Fruit fly (Drosophila melanogaster): ENCODE measurements around the gene MED1.

MED1 gene

dm6 chr3L:21604265-21604664 lies 30.0 kb downstream of the MED1 start (continued):
- TF ChIP-seq CkIIα-i1 (GFP tag; IDR thresholded peaks at IDR 0.05) (no peak), CG16779 (GFP tag; IDR thresholded peaks at IDR 0.05) (0 out of 2 replicates have a peak, but pooled peaks have one; percentile 60), ken (GFP tag; IDR thresholded peaks at IDR 0.05) (peak; percentile 66; the same call in 2 of the 3 replicates), CG8765 (GFP tag; IDR thresholded peaks at IDR 0.05) (peak; percentile 45; the same call in 1 of the 2 replicates), Dip2 (GFP tag; IDR thresholded peaks at IDR 0.05) (peak; percentile 99), CG1792 (GFP tag; optimal IDR thresholded peaks at IDR 0.05) (peak; percentile 44), CG17328 (GFP tag; IDR thresholded peaks at IDR 0.05) (peak; percentile 61; the same call in 1 of the 2 replicates), CG5180 (GFP tag; optimal IDR thresholded peaks at IDR 0.05) (no peak), sob (GFP tag; IDR thresholded peaks at IDR 0.05) (peak; percentile 73), danr (GFP tag; IDR thresholded peaks at IDR 0.05) (peak; percentile 15; the same call in 1 of the 2 replicates), Fer1 (GFP tag; optimal IDR thresholded peaks at IDR 0.05) (no peak), Optix (GFP tag; IDR thresholded peaks at IDR 0.05) (no peak), dmrt99B (tag; optimal IDR thresholded peaks at IDR 0.05) (no peak), mam (GFP tag; optimal IDR thresholded peaks at IDR 0.05) (peak; percentile 63), CG13424 (tag; optimal IDR thresholded peaks at IDR 0.05) (no peak), Hmr (GFP tag; optimal IDR thresholded peaks at IDR 0.05) (peak; percentile 52), CG11247 (GFP tag; IDR thresholded peaks at IDR 0.05) (peak; percentile 72), Opbp (GFP tag; IDR thresholded peaks at IDR 0.05; ENCODE audit: partially characterized antibody) (peak; percentile 57; the same call in 1 of the 3 replicates), Bgb (GFP tag; IDR thresholded peaks at IDR 0.05; ENCODE audit: partially characterized antibody) (peak; percentile 82), CG11456 (GFP tag; IDR thresholded peaks at IDR 0.05) (peak; percentile 93), E2f2 (GFP tag; IDR thresholded peaks at IDR 0.05) (peak; percentile 72), CG2202 (tag; optimal IDR thresholded peaks at IDR 0.05) (no peak), CG10565 (GFP tag; optimal IDR thresholded peaks at IDR 0.05) (no peak), MTF-1 (GFP tag; optimal IDR thresholded peaks at IDR 0.05; ENCODE audit: borderline replicate concordance) (peak; percentile 7), CG2120 (GFP tag; optimal IDR thresholded peaks at IDR 0.05) (peak; percentile 64), ERR (GFP tag; optimal IDR thresholded peaks at IDR 0.05) (peak; percentile 32), sna (GFP tag; IDR thresholded peaks at IDR 0.05; ENCODE audit: partially characterized antibody) (no peak), Sry-δ (GFP tag; optimal IDR thresholded peaks at IDR 0.05) (peak; percentile 44), disco-r (GFP tag; optimal IDR thresholded peaks at IDR 0.05) (peak; percentile 28), CG17385 (GFP tag; optimal IDR thresholded peaks at IDR 0.05) (peak; percentile 23), CG18599 (GFP tag; optimal IDR thresholded peaks at IDR 0.05) (no peak), CG4854 (GFP tag; optimal IDR thresholded peaks at IDR 0.05) (peak; percentile 16), onecut (GFP tag; IDR thresholded peaks at IDR 0.05) (peak; percentile 46; the same call in 1 of the 2 replicates), dimm (GFP tag; IDR thresholded peaks at IDR 0.05) (no peak), kah (GFP tag; optimal IDR thresholded peaks at IDR 0.05) (no peak), cato (GFP tag; optimal IDR thresholded peaks at IDR 0.05; ENCODE audit: borderline replicate concordance) (no peak), lbe (GFP tag; optimal IDR thresholded peaks at IDR 0.05) (no peak), CG12769 (tag; optimal IDR thresholded peaks at IDR 0.05) (no peak), fd3F (GFP tag; optimal IDR thresholded peaks at IDR 0.05) (peak; percentile 18), CG10147 (GFP tag; optimal IDR thresholded peaks at IDR 0.05) (no peak), caup (GFP tag; optimal IDR thresholded peaks at IDR 0.05; ENCODE audit: severe bottlenecking) (peak; percentile 47), CG14441 (GFP tag; IDR thresholded peaks at IDR 0.05) (peak; percentile 57), bcd (GFP tag; optimal IDR thresholded peaks at IDR 0.05) (peak; percentile 48), CG30403 (GFP tag; optimal IDR thresholded peaks at IDR 0.05) (peak; percentile 73), CG31441 (GFP tag; IDR thresholded peaks at IDR 0.05) (no peak), CG15696 (tag; optimal IDR thresholded peaks at IDR 0.05) (peak; percentile 70), CG2712 (tag; optimal IDR thresholded peaks at IDR 0.05) (no peak), jumu (GFP tag; optimal IDR thresholded peaks at IDR 0.05) (peak; percentile 51), CG1529 (GFP tag; optimal IDR thresholded peaks at IDR 0.05) (no peak), CG11398 (GFP tag; optimal IDR thresholded peaks at IDR 0.05) (peak; percentile 32)
